Fruit fly (Drosophila melanogaster) whole organism, prepupa: Measurements from ENCODE around the gene CG10841.

Source experiments
- CG16779 ChIP-seq: fragments of 200-800 bp; sonication (Bioruptor generic); optimal IDR thresholded peaks from 3 replicates; lab custom pipeline; 2017; ENCODE audit warnings: missing biosample characterization, mild to moderate bottlenecking, missing genetic modification characterization
- CG32006 ChIP-seq: fragments of 200-800 bp; sonication (Bioruptor generic); optimal IDR thresholded peaks from 3 replicates; lab custom pipeline; 2017; ENCODE audit warnings: missing biosample characterization, mild to moderate bottlenecking, missing genetic modification characterization

DNA sequence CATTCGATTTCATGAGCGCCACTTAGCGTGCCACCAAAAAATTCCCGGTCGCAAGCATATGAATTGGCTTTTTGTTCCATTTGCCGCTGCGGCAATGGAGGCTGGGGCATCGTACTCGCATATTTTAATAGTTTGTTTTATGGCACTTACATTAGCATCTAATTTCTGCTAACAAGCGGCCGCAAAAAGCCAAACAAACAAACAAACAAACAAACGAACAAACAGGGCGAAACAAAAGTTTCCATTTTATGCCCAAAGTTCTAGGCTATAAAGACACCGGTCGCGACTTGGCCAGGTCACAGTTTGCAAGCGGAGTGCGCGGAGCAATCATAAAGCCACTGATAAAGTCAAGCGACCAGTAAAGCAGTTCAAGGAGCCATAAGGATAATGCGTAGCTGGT lies 16.1 kb upstream of the CG10841 start, which contains the start of gene CG9269:
- TF ChIP-seq CG32006 (no peak), CG16779 (no peak)
